Worm (Caenorhabditis elegans) whole organism, L4 larva: ENCODE results near the gene old-2.

Experiments used
- F10B5.3 ChIP-seq: sonication (generic microtip); optimal IDR thresholded peaks from 2 replicates; lab custom pipeline; 2016; ENCODE audit warnings: mild to moderate bottlenecking, missing genetic modification characterization, missing compliant biosample characterization
- F26F4.8 ChIP-seq: fragments of 200-800 bp; sonication (Bioruptor generic); conservative IDR thresholded peaks from 2 replicates; pipeline ENCODE4 v1.3.6; 2022; ENCODE audit warnings: missing genetic modification characterization, missing compliant biosample characterization
- F49E8.2 ChIP-seq: sonication (generic microtip); optimal IDR thresholded peaks from 2 replicates; lab custom pipeline; 2016; ENCODE audit warnings: missing compliant biosample characterization, mild to moderate bottlenecking, missing genetic modification characterization, borderline replicate concordance
- R02D3.7 ChIP-seq: fragments of 150-350 bp; sonication (generic microtip); optimal IDR thresholded peaks from 3 replicates; lab custom pipeline; 2014; ENCODE audit warnings: missing biosample characterization, missing genetic modification characterization
- T20F7.1 ChIP-seq: fragments of 200-800 bp; sonication (Bioruptor generic); optimal IDR thresholded peaks from 2 replicates; lab custom pipeline; 2018; ENCODE audit warnings: mild to moderate bottlenecking, missing genetic modification characterization, missing compliant biosample characterization
- T26A8.4 ChIP-seq: fragments of 200-800 bp; sonication (Bioruptor generic); IDR thresholded peaks from 2 replicates; pipeline ENCODE4 v1.3.6; 2022; ENCODE audit warnings: missing genetic modification characterization, missing compliant biosample characterization
- Y105C5A.15 ChIP-seq: fragments of 200-800 bp; sonication (Bioruptor generic); IDR thresholded peaks from 2 replicates; pipeline ENCODE4 v1.3.6; 2022; ENCODE audit warnings: missing genetic modification characterization, missing compliant biosample characterization
- Y48G9A.11 ChIP-seq: fragments of 200-800 bp; sonication (Bioruptor generic); IDR thresholded peaks from 2 replicates; pipeline ENCODE4 v1.3.6; 2022; ENCODE audit warnings: missing genetic modification reagents, missing genetic modification characterization, missing compliant biosample characterization
- Y75B8A.6 ChIP-seq: fragments of 200-800 bp; sonication (Bioruptor generic); IDR thresholded peaks from 2 replicates; pipeline ENCODE4 v1.3.6; 2022; ENCODE audit warnings: missing genetic modification reagents, missing genetic modification characterization, missing compliant biosample characterization
- ZK337.2 ChIP-seq: fragments of 200-800 bp; sonication (Bioruptor generic); IDR thresholded peaks from 2 replicates; pipeline ENCODE4 v1.3.6; 2022; ENCODE audit warnings: missing genetic modification reagents, missing genetic modification characterization, missing compliant biosample characterization
- aha-1 ChIP-seq: fragments of 150-350 bp; peaks from one replicate; lab custom pipeline; 2014; ENCODE audit warnings: missing biosample characterization, missing genetic modification characterization
- aly-2 ChIP-seq: sonication (generic microtip); optimal IDR thresholded peaks from 2 replicates; lab custom pipeline; 2018; ENCODE audit warnings: missing biosample characterization, missing genetic modification characterization
- ama-1 ChIP-seq: fragments of 150-350 bp; optimal IDR thresholded peaks from 2 replicates; lab custom pipeline; 2014; ENCODE audit warnings: inconsistent platforms, mixed read lengths
- attf-4 ChIP-seq: sonication (generic microtip); optimal IDR thresholded peaks from 3 replicates; lab custom pipeline; 2017; ENCODE audit warnings: missing biosample characterization, missing genetic modification characterization
- ceh-28 ChIP-seq: fragments of 150-350 bp; optimal IDR thresholded peaks from 2 replicates; lab custom pipeline; 2014; ENCODE audit warnings: missing biosample characterization, missing genetic modification reagents, missing genetic modification characterization
- ceh-62 ChIP-seq: sonication (generic microtip); optimal IDR thresholded peaks from 2 replicates; lab custom pipeline; 2017; ENCODE audit warnings: missing biosample characterization, missing genetic modification characterization
- ceh-82 ChIP-seq: sonication (generic microtip); optimal IDR thresholded peaks from 2 replicates; lab custom pipeline; 2017; ENCODE audit warnings: missing biosample characterization, missing genetic modification characterization
- daf-16 ChIP-seq, 3 experiments: sonication (generic microtip); optimal IDR thresholded peaks; 2 replicates each; lab custom pipeline; 2016 to 2017; ENCODE audit warnings: missing genetic modification characterization in 3 of 3, missing genetic modification reagents in 3 of 3, mild to moderate bottlenecking in 2 of 3, missing compliant biosample characterization in 2 of 3, missing biosample characterization in 1 of 3, moderate library complexity in 1 of 3
- dmd-6 ChIP-seq: fragments of 200-800 bp; sonication (Bioruptor generic); IDR thresholded peaks from 2 replicates; pipeline ENCODE4 v1.3.6; 2022; ENCODE audit warnings: missing genetic modification reagents, missing genetic modification characterization, missing compliant biosample characterization
- dmd-8 ChIP-seq: fragments of 200-800 bp; sonication (Bioruptor generic); IDR thresholded peaks from 2 replicates; pipeline ENCODE4 v1.3.6; 2022; ENCODE audit warnings: missing genetic modification characterization, missing compliant biosample characterization
- dmd-9 ChIP-seq: fragments of 200-800 bp; sonication (Bioruptor generic); IDR thresholded peaks from 2 replicates; pipeline ENCODE4 v1.3.6; 2022; ENCODE audit warnings: missing genetic modification reagents, missing genetic modification characterization, missing compliant biosample characterization
- dpl-1 ChIP-seq: fragments of 150-350 bp; optimal IDR thresholded peaks from 2 replicates; lab custom pipeline; 2014; ENCODE audit warnings: missing biosample characterization, missing genetic modification reagents, missing genetic modification characterization
- dve-1 ChIP-seq: sonication (generic microtip); optimal IDR thresholded peaks from 2 replicates; lab custom pipeline; 2017; ENCODE audit warnings: antibody characterized with exemption, mild to moderate bottlenecking, missing genetic modification characterization, missing compliant biosample characterization; ENCODE audit not compliant: insufficient read depth
- egl-27 ChIP-seq: sonication (generic microtip); optimal IDR thresholded peaks from 3 replicates; lab custom pipeline; 2017; ENCODE audit warnings: missing biosample characterization, missing genetic modification reagents, missing genetic modification characterization
- egl-43 ChIP-seq: fragments of 200-800 bp; sonication (Bioruptor generic); IDR thresholded peaks from 2 replicates; pipeline ENCODE4 v1.3.6; 2022; ENCODE audit warnings: missing genetic modification reagents, missing genetic modification characterization, missing compliant biosample characterization
- fos-1 ChIP-seq: fragments of 150-350 bp; optimal IDR thresholded peaks from 2 replicates; lab custom pipeline; 2014; ENCODE audit warnings: missing biosample characterization, missing genetic modification characterization
- gei-8 ChIP-seq: fragments of 200-800 bp; sonication (Bioruptor generic); optimal IDR thresholded peaks from 2 replicates; lab custom pipeline; 2018; ENCODE audit warnings: mild to moderate bottlenecking, missing genetic modification characterization, missing compliant biosample characterization
- hif-1 ChIP-seq, 2 experiments: sonication (generic microtip); optimal IDR thresholded peaks; 2 replicates each; lab custom pipeline; 2016 to 2017; ENCODE audit warnings: missing compliant biosample characterization in 2 of 2, missing genetic modification characterization in 2 of 2, missing genetic modification reagents in 2 of 2, missing genotype in 2 of 2, mild to moderate bottlenecking in 1 of 2
- jun-1 ChIP-seq: fragments of 150-350 bp; optimal IDR thresholded peaks from 2 replicates; lab custom pipeline; 2014; ENCODE audit warnings: missing biosample characterization, missing genetic modification reagents, missing genetic modification characterization
- lim-7 ChIP-seq: fragments of 200-800 bp; sonication (Bioruptor generic); IDR thresholded peaks from 2 replicates; pipeline ENCODE4 v1.3.6; 2022; ENCODE audit warnings: missing genetic modification characterization, missing compliant biosample characterization
- mdt-29 ChIP-seq: fragments of 200-800 bp; sonication (Bioruptor generic); IDR thresholded peaks from 2 replicates; pipeline ENCODE4 v1.3.6; 2022; ENCODE audit warnings: missing genetic modification reagents, missing genetic modification characterization, missing compliant biosample characterization
- mxl-3 ChIP-seq: fragments of 200-800 bp; sonication (Bioruptor generic); optimal IDR thresholded peaks from 2 replicates; lab custom pipeline; 2018; ENCODE audit warnings: mild to moderate bottlenecking, missing genetic modification characterization, missing compliant biosample characterization
- nhr-10 ChIP-seq: fragments of 150-350 bp; optimal IDR thresholded peaks from 2 replicates; lab custom pipeline; 2014; ENCODE audit warnings: missing biosample characterization, missing genetic modification characterization
- nhr-102 ChIP-seq: sonication (generic microtip); optimal IDR thresholded peaks from 2 replicates; lab custom pipeline; 2016; ENCODE audit warnings: mild to moderate bottlenecking, missing genetic modification characterization, moderate library complexity, missing compliant biosample characterization
- nhr-237 ChIP-seq: sonication (generic microtip); optimal IDR thresholded peaks from 2 replicates; lab custom pipeline; 2017; ENCODE audit warnings: missing biosample characterization, missing genetic modification characterization
- nhr-42 ChIP-seq: fragments of 200-800 bp; sonication (Bioruptor generic); IDR thresholded peaks from 2 replicates; pipeline ENCODE4 v1.3.6; 2022; ENCODE audit warnings: missing genetic modification characterization, missing compliant biosample characterization
- nhr-48 ChIP-seq: sonication (generic microtip); optimal IDR thresholded peaks from 2 replicates; lab custom pipeline; 2016; ENCODE audit warnings: mild to moderate bottlenecking, missing genetic modification characterization, missing compliant biosample characterization
- rbr-2 ChIP-seq: sonication (generic microtip); optimal IDR thresholded peaks from 2 replicates; lab custom pipeline; 2016; ENCODE audit warnings: missing genotype, missing genetic modification characterization, missing compliant biosample characterization
- saeg-2 ChIP-seq: fragments of 200-800 bp; sonication (Bioruptor generic); IDR thresholded peaks from 2 replicates; pipeline ENCODE4 v1.3.6; 2022; ENCODE audit warnings: missing genetic modification reagents, missing genetic modification characterization, missing compliant biosample characterization
- set-16 ChIP-seq: fragments of 200-800 bp; sonication (Bioruptor generic); IDR thresholded peaks from 2 replicates; pipeline ENCODE4 v1.3.6; 2022; ENCODE audit warnings: missing genetic modification reagents, missing genetic modification characterization, missing compliant biosample characterization
- skn-1 ChIP-seq: fragments of 150-350 bp; optimal IDR thresholded peaks from 2 replicates; lab custom pipeline; 2014; ENCODE audit warnings: missing biosample characterization, missing genetic modification characterization
- snpc-4 ChIP-seq: fragments of 150-350 bp; optimal IDR thresholded peaks from 2 replicates; lab custom pipeline; 2014; ENCODE audit warnings: missing biosample characterization, missing genetic modification characterization
- spr-3 ChIP-seq: fragments of 200-800 bp; sonication (Bioruptor generic); optimal IDR thresholded peaks from 2 replicates; lab custom pipeline; 2018; ENCODE audit warnings: mild to moderate bottlenecking, missing genetic modification characterization, missing compliant biosample characterization
- unc-39 ChIP-seq: sonication (generic microtip); optimal IDR thresholded peaks from 2 replicates; lab custom pipeline; 2017; ENCODE audit warnings: missing biosample characterization, missing genetic modification characterization
- vab-7 ChIP-seq: fragments of 200-800 bp; sonication (Bioruptor generic); IDR thresholded peaks from 2 replicates; pipeline ENCODE4 v1.3.6; 2022; ENCODE audit warnings: missing genetic modification reagents, missing genetic modification characterization, missing compliant biosample characterization
- zag-1 ChIP-seq: fragments of 150-350 bp; optimal IDR thresholded peaks from 2 replicates; lab custom pipeline; 2014; ENCODE audit warnings: missing biosample characterization, missing genetic modification characterization
- zfp-3 ChIP-seq: fragments of 200-800 bp; sonication (Bioruptor generic); conservative IDR thresholded peaks from 2 replicates; pipeline ENCODE4 v1.3.6; 2022; ENCODE audit warnings: missing genetic modification reagents, missing genetic modification characterization, missing compliant biosample characterization
- zip-2 ChIP-seq: fragments of 150-350 bp; optimal IDR thresholded peaks from 2 replicates; lab custom pipeline; 2014; ENCODE audit warnings: missing biosample characterization, missing genetic modification characterization
- ztf-7 ChIP-seq: fragments of 150-350 bp; optimal IDR thresholded peaks from 2 replicates; lab custom pipeline; 2014; ENCODE audit warnings: missing biosample characterization, missing genetic modification characterization

old-2 gene

ce11 chrII:9827852-9828251 is 21.5 kb downstream of the old-2 start, which contains the start of gene eyg-1:
Gene eyg-1, minus strand, starts transcription at chrII:9827952.
- TF ChIP-seq aha-1 (peak; percentile 53), egl-27 (tag; lab: Kevin White, UChicago) (no peak)
- TF ChIP-seq, all 104 proteins: peak for 1

ce11 chrII:9826946-9827345 is 22.5 kb downstream of the old-2 start:
- TF ChIP-seq ztf-7 (no peak), aha-1 (peak; percentile 56)

ce11 chrII:9807519-9807972 is 41.9 kb downstream of the old-2 start, which contains the start of gene cyp-13A8:
Gene cyp-13A8, minus strand, starts transcription at chrII:9807569.
- TF ChIP-seq ceh-62 (tag; lab: Kevin White, UChicago), result no peak
- peak; percentile 56 for TF ChIP-seq mxl-3 (GFP tag; lab: Kevin White, UChicago)
- no peak for TF ChIP-seq dpl-1 (GFP tag; lab: Kevin White, UChicago)
- TF ChIP-seq set-16 (GFP tag; lab: Robert Waterston, UW), result no peak
- TF ChIP-seq F26F4.8 (GFP tag; lab: Robert Waterston, UW), result no peak
- TF ChIP-seq F49E8.2 (tag; lab: Kevin White, UChicago), result no peak
- no peak for TF ChIP-seq T20F7.1
- TF ChIP-seq zip-2 (tag; lab: Kevin White, UChicago), result no peak
- no peak for TF ChIP-seq ceh-82 (tag; lab: Kevin White, UChicago)
- no peak for TF ChIP-seq R02D3.7
- no peak for TF ChIP-seq vab-7 (GFP tag; lab: Robert Waterston, UW)
- TF ChIP-seq nhr-42 (GFP tag; lab: Robert Waterston, UW), result no peak
- no peak for TF ChIP-seq dmd-9 (GFP tag; lab: Robert Waterston, UW)
- TF ChIP-seq dmd-6 (GFP tag; lab: Robert Waterston, UW), result peak; percentile 90
- peak; percentile 93 for TF ChIP-seq nhr-102
- no peak for TF ChIP-seq ZK337.2 (GFP tag; lab: Robert Waterston, UW)
- no peak for TF ChIP-seq T26A8.4 (GFP tag; lab: Robert Waterston, UW)
- TF ChIP-seq zfp-3 (GFP tag; lab: Robert Waterston, UW), result no peak
- no peak for TF ChIP-seq Y48G9A.11 (GFP tag; lab: Robert Waterston, UW)
- TF ChIP-seq snpc-4, result no peak
- no peak for TF ChIP-seq Y75B8A.6
- TF ChIP-seq mdt-29 (GFP tag; lab: Robert Waterston, UW), result no peak
- no peak for TF ChIP-seq ceh-28 (tag; lab: Kevin White, UChicago)
- no peak for TF ChIP-seq spr-3 (GFP tag; lab: Kevin White, UChicago)
- no peak for TF ChIP-seq unc-39
- no peak for TF ChIP-seq nhr-237 (tag; lab: Kevin White, UChicago)
- TF ChIP-seq ama-1 (lab: Kevin White, UChicago), result no peak
- TF ChIP-seq Y105C5A.15 (GFP tag; lab: Robert Waterston, UW), result no peak
- no peak for TF ChIP-seq fos-1 (tag; lab: Kevin White, UChicago)
- TF ChIP-seq lim-7 (GFP tag; lab: Robert Waterston, UW), result no peak
- TF ChIP-seq nhr-10 (tag; lab: Kevin White, UChicago), result no peak
- TF ChIP-seq rbr-2 (tag; lab: Kevin White, UChicago), result no peak
- TF ChIP-seq saeg-2 (GFP tag; lab: Robert Waterston, UW), result no peak
- no peak for TF ChIP-seq attf-4 (tag; lab: Kevin White, UChicago)
- TF ChIP-seq dve-1 (tag; lab: Kevin White, UChicago), result peak; percentile 68
- TF ChIP-seq daf-16 (GFP tag; optimal IDR thresholded peaks at IDR 0.05; lab: Kevin White, UChicago), result no peak
- peak; percentile 71 for TF ChIP-seq daf-16 (tag; optimal IDR thresholded peaks at IDR 0.05; lab: Kevin White, UChicago)
- TF ChIP-seq dmd-8, result no peak
- peak; percentile 38 for TF ChIP-seq aha-1
- no peak for TF ChIP-seq zag-1
- TF ChIP-seq jun-1 (tag; lab: Kevin White, UChicago), result no peak
- TF ChIP-seq skn-1 (tag; lab: Kevin White, UChicago), result no peak
- no peak for TF ChIP-seq gei-8 (GFP tag; lab: Kevin White, UChicago)
- TF ChIP-seq nhr-48 (tag; lab: Kevin White, UChicago), result no peak
- TF ChIP-seq aly-2 (tag; lab: Kevin White, UChicago), result no peak
- no peak for TF ChIP-seq hif-1 (tag; optimal IDR thresholded peaks at IDR 0.05; lab: Kevin White, UChicago)
- TF ChIP-seq egl-43 (GFP tag; lab: Robert Waterston, UW), result no peak
- TF ChIP-seq F10B5.3 (tag; lab: Kevin White, UChicago), result no peak
